Worm (Caenorhabditis elegans) whole organism, early embryonic: ENCODE results near the gene Y39A1A.16.

ENCODE experiments used
- F13C5.2 ChIP-seq: sonication (generic microtip); optimal IDR thresholded peaks from 2 replicates; lab custom pipeline; 2017; ENCODE audit warnings: mild to moderate bottlenecking, missing genetic modification characterization, inconsistent platforms, missing compliant biosample characterization
- aly-1 ChIP-seq: sonication (generic microtip); optimal IDR thresholded peaks from 2 replicates; lab custom pipeline; 2016; ENCODE audit warnings: missing genetic modification characterization, missing compliant biosample characterization
- ama-1 ChIP-seq: fragments of 150-350 bp; optimal IDR thresholded peaks from 2 replicates; lab custom pipeline; 2014
- ceh-13 ChIP-seq: fragments of 200-800 bp; sonication (Bioruptor generic); optimal IDR thresholded peaks from 2 replicates; lab custom pipeline; 2018; ENCODE audit warnings: mild to moderate bottlenecking, missing genetic modification characterization, missing compliant biosample characterization
- tra-4 ChIP-seq: sonication (generic microtip); optimal IDR thresholded peaks from 2 replicates; lab custom pipeline; 2017; ENCODE audit warnings: missing genetic modification characterization, missing compliant biosample characterization

DNA sequence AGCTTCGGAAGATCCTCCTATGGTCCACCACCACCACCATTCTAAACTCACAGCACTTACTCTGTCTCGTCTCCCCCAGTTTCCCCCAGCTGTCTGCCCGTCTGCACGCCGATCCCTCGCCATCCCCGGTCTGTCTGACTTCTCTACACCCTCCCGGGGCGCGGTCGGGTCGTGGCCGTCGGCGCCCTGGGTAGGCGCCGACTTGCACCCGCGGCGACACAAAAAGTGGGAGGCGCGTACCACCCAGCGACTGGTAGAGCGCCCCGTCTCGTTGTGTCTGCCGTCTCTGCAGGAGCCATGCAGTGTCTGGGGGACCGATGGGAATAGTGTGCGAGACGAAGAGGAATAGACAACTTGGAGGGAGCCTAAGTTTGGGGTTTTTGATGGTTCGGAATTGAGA is 45.0 kb upstream of the Y39A1A.16 start:
- TF ChIP-seq F13C5.2 (tag; lab: Kevin White, UChicago) (no peak), aly-1 (tag; lab: Kevin White, UChicago) (peak; percentile 47), tra-4 (tag; lab: Kevin White, UChicago) (no peak), ama-1 (no peak), ceh-13 (GFP tag; lab: Kevin White, UChicago) (no peak)
